Worm (Caenorhabditis elegans) whole organism, L3 larva: Measurements from ENCODE around the gene lec-3.

Experiments
- aly-2 ChIP-seq: fragments of 150-350 bp; optimal IDR thresholded peaks from 2 replicates; lab custom pipeline; 2014; ENCODE audit warnings: missing biosample characterization, missing genetic modification characterization
- egl-27 ChIP-seq: sonication (generic microtip); optimal IDR thresholded peaks from 4 replicates; lab custom pipeline; 2017; ENCODE audit warnings: missing biosample characterization, missing genetic modification reagents, missing genetic modification characterization
- elt-1 ChIP-seq: fragments of 150-350 bp; optimal IDR thresholded peaks from 2 replicates; lab custom pipeline; 2014; ENCODE audit warnings: missing biosample characterization, missing genetic modification characterization
- jun-1 ChIP-seq: fragments of 150-350 bp; optimal IDR thresholded peaks from 2 replicates; lab custom pipeline; 2014; ENCODE audit warnings: missing biosample characterization, missing genetic modification reagents, missing genetic modification characterization
- nhr-23 ChIP-seq: fragments of 150-350 bp; optimal IDR thresholded peaks from 2 replicates; lab custom pipeline; 2014; ENCODE audit warnings: missing biosample characterization, missing genetic modification reagents, missing genetic modification characterization
- nhr-237 ChIP-seq: fragments of 150-350 bp; optimal IDR thresholded peaks from 2 replicates; lab custom pipeline; 2014; ENCODE audit warnings: missing biosample characterization, missing genetic modification characterization
- ztf-11 ChIP-seq: fragments of 150-350 bp; optimal IDR thresholded peaks from 2 replicates; lab custom pipeline; 2014; ENCODE audit warnings: missing biosample characterization, missing genetic modification characterization

DNA sequence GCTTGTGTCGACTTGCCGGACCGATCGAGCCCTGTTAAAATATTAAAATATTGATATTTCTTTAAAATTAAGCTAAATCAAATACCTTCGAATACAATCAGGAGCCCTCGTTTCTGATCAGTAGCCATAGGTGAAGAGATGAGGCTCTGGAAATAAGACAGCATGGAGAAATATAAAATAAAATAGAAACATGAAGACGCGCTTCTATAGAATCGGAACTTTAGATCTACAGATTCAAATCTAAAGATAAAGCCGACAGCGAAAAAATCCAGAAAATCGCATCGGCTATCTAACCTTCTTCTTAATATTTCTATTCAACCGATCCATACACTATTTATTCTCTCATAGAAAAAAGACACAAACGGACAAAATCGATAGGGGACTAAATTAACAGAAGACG, 24.0 kb upstream of the lec-3 start, which contains the start of gene dtmk-1:
- TF ChIP-seq jun-1: no peak
- no peak for TF ChIP-seq aly-2 (tag; lab: Kevin White, UChicago)
- TF ChIP-seq ztf-11 (tag; lab: Kevin White, UChicago): no peak
- peak; percentile 25 for TF ChIP-seq nhr-23 (tag; lab: Kevin White, UChicago)
- no peak for TF ChIP-seq nhr-237 (tag; lab: Kevin White, UChicago)
- TF ChIP-seq elt-1 (tag; lab: Kevin White, UChicago): peak; percentile 62
- TF ChIP-seq egl-27 (tag; lab: Kevin White, UChicago): no peak
